Fruit fly (Drosophila melanogaster) whole organism, prepupa: ENCODE results near the gene CG18788.

ENCODE experiments used
- Blimp-1 ChIP-seq: fragments of 200-800 bp; sonication (Bioruptor generic); optimal IDR thresholded peaks from 3 replicates; lab custom pipeline; 2017; ENCODE audit warnings: missing biosample characterization, missing genetic modification characterization, mild to moderate bottlenecking, moderate library complexity, missing genetic modification reagents
- CG10631 ChIP-seq: fragments of 200-800 bp; sonication (Bioruptor generic); optimal IDR thresholded peaks from 2 replicates; lab custom pipeline; 2016; ENCODE audit warnings: missing biosample characterization, missing genetic modification characterization
- CG11762 ChIP-seq: fragments of 200-800 bp; sonication (Bioruptor generic); optimal IDR thresholded peaks from 3 replicates; lab custom pipeline; 2016; ENCODE audit warnings: missing biosample characterization, missing genetic modification characterization; ENCODE audit not compliant: insufficient read depth
- CG1621 ChIP-seq: fragments of 200-800 bp; sonication (Bioruptor generic); optimal IDR thresholded peaks from 3 replicates; lab custom pipeline; 2018; ENCODE audit warnings: missing biosample characterization, mild to moderate bottlenecking, missing genetic modification characterization
- CG6163 ChIP-seq: fragments of 200-800 bp; sonication (Bioruptor generic); IDR thresholded peaks from 3 replicates; pipeline ENCODE4 v1.3.6; 2022; ENCODE audit warnings: missing biosample characterization, missing genetic modification characterization
- CG6854 ChIP-seq: fragments of 200-800 bp; sonication (Bioruptor generic); optimal IDR thresholded peaks from 2 replicates; lab custom pipeline; 2017; ENCODE audit warnings: missing biosample characterization, mild to moderate bottlenecking, missing genetic modification characterization
- CG7368 ChIP-seq: fragments of 200-800 bp; sonication (Bioruptor generic); optimal IDR thresholded peaks from 3 replicates; lab custom pipeline; 2016; ENCODE audit warnings: missing biosample characterization, missing genetic modification characterization
- Eip75B ChIP-seq: fragments of 200-800 bp; sonication (Bioruptor generic); optimal IDR thresholded peaks from 3 replicates; lab custom pipeline; 2016; ENCODE audit warnings: missing biosample characterization, missing genetic modification characterization
- Ets96B ChIP-seq: fragments of 200-800 bp; optimal IDR thresholded peaks from 2 replicates; lab custom pipeline; 2019; ENCODE audit warnings: missing biosample characterization, mild to moderate bottlenecking, missing genetic modification characterization, moderate library complexity
- Hr39 ChIP-seq: fragments of 200-800 bp; sonication (Bioruptor generic); optimal IDR thresholded peaks from 2 replicates; lab custom pipeline; 2016; ENCODE audit warnings: missing biosample characterization, missing genetic modification characterization
- cyc ChIP-seq: fragments of 200-800 bp; sonication (Bioruptor generic); optimal IDR thresholded peaks from 3 replicates; lab custom pipeline; 2016; ENCODE audit warnings: missing biosample characterization, missing genetic modification characterization
- salr ChIP-seq, 2 experiments: fragments of 200-800 bp; sonication (Bioruptor generic); optimal IDR thresholded peaks; 3 replicates each; lab custom pipeline; 2016 to 2018; ENCODE audit warnings: missing biosample characterization in 2 of 2, missing genetic modification characterization in 2 of 2, mild to moderate bottlenecking in 1 of 2

DNA sequence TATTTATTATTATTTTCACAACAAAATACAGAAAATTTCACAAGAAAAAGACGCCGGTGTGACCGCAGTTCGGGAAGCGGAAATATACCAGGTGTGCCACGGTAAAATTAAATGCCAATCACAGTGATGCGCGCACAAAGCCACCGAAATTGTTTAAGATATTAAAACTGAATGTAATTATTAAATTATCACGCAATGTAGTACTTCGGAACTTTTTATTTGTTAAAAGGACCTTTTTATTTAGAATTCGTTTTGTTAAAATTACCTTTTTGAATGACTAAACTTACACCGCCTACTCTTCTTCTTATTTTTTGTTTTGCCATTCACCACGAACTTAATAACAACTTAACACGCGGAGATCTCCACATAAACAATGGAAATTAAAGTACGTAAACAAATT is 46.0 kb upstream of the CG18788 start, which contains the start of the genes CG6686 and CG34163:
- TF ChIP-seq CG6854 (GFP tag; lab: Kevin White, UChicago) (no peak), CG11762 (GFP tag; lab: Kevin White, UChicago) (no peak), CG7368 (GFP tag; lab: Kevin White, UChicago) (no peak), cyc (GFP tag; lab: Kevin White, UChicago) (peak; percentile 46), salr (GFP tag; optimal IDR thresholded peaks at IDR 0.05; lab: Kevin White, UChicago) (no peak), Ets96B (no peak), Blimp-1 (GFP tag; lab: Kevin White, UChicago) (no peak), CG6163 (GFP tag; lab: Robert Waterston, UW) (0 out of 3 replicates have a peak, but pooled peaks have one; percentile 19), CG1621 (tag; lab: Kevin White, UChicago) (no peak), Hr39 (GFP tag; lab: Kevin White, UChicago) (no peak), Eip75B (GFP tag; lab: Kevin White, UChicago) (no peak), CG10631 (GFP tag; lab: Kevin White, UChicago) (no peak)
